Fruit fly (Drosophila melanogaster): ENCODE results near the gene CG14834.

dm6 chr3L:7313559-7314132 is 33.3 kb downstream of the CG14834 start:
- no peak for TF ChIP-seq usp (GFP tag; optimal IDR thresholded peaks at IDR 0.05)
- TF ChIP-seq CG8478 (optimal IDR thresholded peaks at IDR 0.05): no peak
- TF ChIP-seq psq (optimal IDR thresholded peaks at IDR 0.05): no peak
- TF ChIP-seq EcR (GFP tag; optimal IDR thresholded peaks at IDR 0.05): no peak
- no peak for TF ChIP-seq pan (optimal IDR thresholded peaks at IDR 0.05)
